Fruit fly (Drosophila melanogaster) whole organism, embryonic: Measurements from ENCODE around the gene eya.

Experiments used
- CTCF ChIP-seq: fragments of 200-800 bp; sonication (Bioruptor generic); optimal IDR thresholded peaks from 2 replicates; lab custom pipeline; 2017; ENCODE audit warnings: missing biosample characterization, mild to moderate bottlenecking, missing genetic modification characterization, moderate library complexity
- Elba2 ChIP-seq: fragments of 200-800 bp; sonication (Bioruptor generic); optimal IDR thresholded peaks from 3 replicates; lab custom pipeline; 2016; ENCODE audit warnings: missing biosample characterization, missing genetic modification characterization
- Hand ChIP-seq: fragments of 200-800 bp; sonication (Bioruptor generic); optimal IDR thresholded peaks from 2 replicates; lab custom pipeline; 2017; ENCODE audit warnings: mild to moderate bottlenecking, missing biosample characterization, missing genetic modification reagents, missing genetic modification characterization
- fd102C ChIP-seq: fragments of 200-800 bp; sonication (Bioruptor generic); optimal IDR thresholded peaks from 2 replicates; lab custom pipeline; 2018; ENCODE audit warnings: missing biosample characterization, mild to moderate bottlenecking, missing genetic modification characterization, moderate library complexity
- ftz-f1 ChIP-seq: fragments of 200-800 bp; sonication (Bioruptor generic); optimal IDR thresholded peaks from 2 replicates; lab custom pipeline; 2016; ENCODE audit warnings: missing biosample characterization, missing genetic modification characterization
- gce ChIP-seq: fragments of 200-800 bp; sonication (Bioruptor generic); IDR thresholded peaks from 3 replicates; pipeline ENCODE4 v1.3.6; 2022; ENCODE audit warnings: missing biosample characterization, missing genetic modification characterization
- inv ChIP-seq: fragments of 200-800 bp; sonication (Bioruptor generic); IDR thresholded peaks from 2 replicates; pipeline ENCODE4 v1.3.6; 2022; ENCODE audit warnings: missing biosample characterization, missing genetic modification characterization; ENCODE audit not compliant: partially characterized antibody
- pb ChIP-seq: fragments of 200-800 bp; sonication (Bioruptor generic); optimal IDR thresholded peaks from 3 replicates; lab custom pipeline; 2016; ENCODE audit warnings: missing biosample characterization, missing genetic modification characterization
- pnt ChIP-seq: fragments of 200-800 bp; sonication (Bioruptor generic); optimal IDR thresholded peaks from 3 replicates; lab custom pipeline; 2016; ENCODE audit warnings: missing biosample characterization, missing genetic modification characterization

- TF ChIP-seq inv (GFP tag; lab: Robert Waterston, UW): no peak
- TF ChIP-seq fd102C (GFP tag; lab: Kevin White, UChicago): peak; percentile 80
- peak; percentile 86 for TF ChIP-seq pnt (GFP tag; lab: Kevin White, UChicago)
- TF ChIP-seq Hand (GFP tag; lab: Kevin White, UChicago): peak; percentile 74
- no peak for TF ChIP-seq ftz-f1 (GFP tag; lab: Kevin White, UChicago)
- peak; percentile 95 for TF ChIP-seq gce (GFP tag; lab: Robert Waterston, UW)
- TF ChIP-seq CTCF: peak; percentile 46
- peak; percentile 63 for TF ChIP-seq Elba2 (GFP tag; lab: Kevin White, UChicago)
- TF ChIP-seq pb (GFP tag; lab: Kevin White, UChicago): no peak
Measured at dm6 chr2L:6490783-6491249, 56.0 kb downstream of the eya start, which contains the start of the genes Phf5a and CG31638.
